Worm (Caenorhabditis elegans): Measurements from ENCODE around the gene eif-3.B.
A peak's percentile ranks its signal among the peaks of the same experiment; 100 is the strongest.

eif-3.B gene

ce11 chrII:14790751-14791150, 4.5 kb upstream of the eif-3.B start, which contains the start of gene Y54E2A.10:
Gene Y54E2A.10 (plus strand): TSS chrII:14791051.
- no peak for TF ChIP-seq unc-30 (tag; optimal IDR thresholded peaks at IDR 0.05)
- TF ChIP-seq aha-1 (tag; optimal IDR thresholded peaks at IDR 0.05): no peak
- no peak for TF ChIP-seq ceh-90 (tag; optimal IDR thresholded peaks at IDR 0.05)
- no peak for TF ChIP-seq lin-14 (GFP tag; optimal IDR thresholded peaks at IDR 0.05)
- TF ChIP-seq sox-4 (tag; optimal IDR thresholded peaks at IDR 0.05): no peak
- TF ChIP-seq fkh-8 (tag; optimal IDR thresholded peaks at IDR 0.05): no peak
- no peak for TF ChIP-seq ets-5 (GFP tag; IDR thresholded peaks at IDR 0.05)
- no peak for TF ChIP-seq mef-2 (tag; optimal IDR thresholded peaks at IDR 0.05)
- no peak for TF ChIP-seq mep-1 (tag; optimal IDR thresholded peaks at IDR 0.05)
- no peak for TF ChIP-seq elt-2 (tag; optimal IDR thresholded peaks at IDR 0.05)
- no peak for TF ChIP-seq nhr-84 (tag; optimal IDR thresholded peaks at IDR 0.05)
- TF ChIP-seq egl-27 (tag; optimal IDR thresholded peaks at IDR 0.05): no peak
- no peak for TF ChIP-seq hlh-17 (GFP tag; optimal IDR thresholded peaks at IDR 0.05; ENCODE audit: borderline replicate concordance)
- TF ChIP-seq vab-15 (tag; optimal IDR thresholded peaks at IDR 0.05): no peak
- TF ChIP-seq grh-1 (GFP tag; IDR thresholded peaks at IDR 0.05): no peak

DNA sequence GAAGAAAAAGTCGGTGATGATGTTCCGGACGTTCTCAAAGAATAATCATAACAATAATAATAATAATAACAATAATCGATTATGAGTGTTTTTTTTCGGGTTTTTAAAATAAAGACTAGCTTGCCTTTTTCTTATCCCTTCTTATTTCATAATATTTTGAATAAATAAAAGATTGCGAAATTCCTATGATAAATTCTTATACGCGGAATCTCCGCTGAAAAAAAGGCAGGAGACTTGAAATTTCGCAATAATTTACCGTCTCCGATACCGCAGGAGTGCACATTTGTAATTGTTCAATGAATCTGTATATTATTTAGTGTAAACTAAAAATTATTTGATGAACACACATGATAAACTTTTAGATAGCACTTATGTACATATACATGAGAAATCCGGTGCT, 2.7 kb upstream of the eif-3.B start:
- TF ChIP-seq aha-1 (tag; optimal IDR thresholded peaks at IDR 0.05) (no peak), isw-1 (GFP tag; IDR thresholded peaks at IDR 0.05) (no peak), swsn-7 (tag; optimal IDR thresholded peaks at IDR 0.05) (no peak), nhr-20 (tag; optimal IDR thresholded peaks at IDR 0.05) (no peak), efl-3 (GFP tag; optimal IDR thresholded peaks at IDR 0.05) (no peak), mdl-1 (tag; optimal IDR thresholded peaks at IDR 0.05) (no peak), unc-86 (tag; optimal IDR thresholded peaks at IDR 0.05) (no peak), fkh-10 (GFP tag; optimal IDR thresholded peaks at IDR 0.05) (no peak), unc-130 (tag; optimal IDR thresholded peaks at IDR 0.05) (no peak), pag-3 (tag; optimal IDR thresholded peaks at IDR 0.05; ENCODE audit: borderline replicate concordance, insufficient read depth) (no peak), unc-62 (GFP tag; optimal IDR thresholded peaks at IDR 0.05) (no peak), pqm-1 (tag; optimal IDR thresholded peaks at IDR 0.05) (no peak), hlh-17 (GFP tag; optimal IDR thresholded peaks at IDR 0.05; ENCODE audit: borderline replicate concordance) (no peak), zag-1 (tag; optimal IDR thresholded peaks at IDR 0.05) (no peak), fos-1 (tag; optimal IDR thresholded peaks at IDR 0.05) (no peak)

DNA sequence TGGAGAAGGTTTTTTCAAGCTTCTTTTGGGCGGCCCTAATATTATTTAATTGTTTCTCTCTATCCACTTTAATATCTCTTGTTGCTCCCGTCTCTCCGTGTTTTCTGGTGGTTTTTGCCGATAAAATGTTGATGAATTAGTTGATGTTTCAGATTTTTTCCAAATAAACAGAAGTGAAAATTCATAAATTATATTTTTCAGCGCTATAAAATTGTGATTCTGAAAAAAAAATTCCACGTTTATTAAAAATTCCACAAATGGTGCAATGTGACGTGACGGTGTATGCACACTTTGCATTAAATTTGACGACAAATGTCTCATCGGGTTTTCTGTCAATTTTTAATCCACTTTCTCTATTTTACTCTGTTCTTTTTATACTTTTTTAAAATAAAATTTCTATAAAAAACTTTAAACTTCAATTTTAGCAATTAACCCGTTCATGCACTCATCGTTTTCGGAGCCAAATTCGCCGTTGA, 2.9 kb downstream of the eif-3.B start, which contains the start of gene tbc-20:
Gene tbc-20 (plus strand): TSS at position 426 of the 476 bp plus-strand sequence.
- TF ChIP-seq dpl-1 (GFP tag; optimal IDR thresholded peaks at IDR 0.05): peak; percentile 41 to 58 (median 46)
- no peak for TF ChIP-seq sox-4 (tag; optimal IDR thresholded peaks at IDR 0.05)
- peak; percentile 8 for TF ChIP-seq ama-1 (optimal IDR thresholded peaks at IDR 0.05)
- TF ChIP-seq ceh-90 (tag; optimal IDR thresholded peaks at IDR 0.05): peak; percentile 13
- peak; percentile 10 for TF ChIP-seq nhr-20 (tag; optimal IDR thresholded peaks at IDR 0.05)
- peak; percentile 56 for TF ChIP-seq mep-1 (tag; optimal IDR thresholded peaks at IDR 0.05)
- TF ChIP-seq fos-1 (tag; optimal IDR thresholded peaks at IDR 0.05): no peak
- peak; percentile 14 for TF ChIP-seq blmp-1 (tag; optimal IDR thresholded peaks at IDR 0.05)
- peak; percentile 25 to 46 for TF ChIP-seq lsy-2 (tag; optimal IDR thresholded peaks at IDR 0.05)
- TF ChIP-seq snpc-4 (tag; optimal IDR thresholded peaks at IDR 0.05): peak; percentile 48
- peak; percentile 86 for TF ChIP-seq F16B12.6 (tag; optimal IDR thresholded peaks at IDR 0.05)
- peak; percentile 22 for TF ChIP-seq lir-3 (tag; optimal IDR thresholded peaks at IDR 0.05; ENCODE audit: poor library complexity)
- no peak for TF ChIP-seq jun-1 (tag; optimal IDR thresholded peaks at IDR 0.05)
- no peak for TF ChIP-seq nhr-11 (tag; optimal IDR thresholded peaks at IDR 0.05)
- TF ChIP-seq aly-2 (tag; optimal IDR thresholded peaks at IDR 0.05): peak; percentile 57
- no peak for TF ChIP-seq fkh-8 (tag; optimal IDR thresholded peaks at IDR 0.05)
- peak; percentile 18 for TF ChIP-seq nhr-47 (tag; optimal IDR thresholded peaks at IDR 0.05)
- TF ChIP-seq efl-1 (optimal IDR thresholded peaks at IDR 0.05): peak; percentile 20 to 57
- peak; percentile 62 to 95 for TF ChIP-seq efl-1 (GFP tag; optimal IDR thresholded peaks at IDR 0.05 in 1 of 2)
- TF ChIP-seq nhr-77 (tag; optimal IDR thresholded peaks at IDR 0.05): peak; percentile 14
- TF ChIP-seq ceh-82 (tag; optimal IDR thresholded peaks at IDR 0.05): peak in 1 of 3 experiments; percentile 5
- TF ChIP-seq C16A3.4 (tag; optimal IDR thresholded peaks at IDR 0.05): peak; percentile 19
- no peak for TF ChIP-seq lin-15B (tag; optimal IDR thresholded peaks at IDR 0.05)
- no peak for TF ChIP-seq vab-15 (tag; optimal IDR thresholded peaks at IDR 0.05)
- peak; percentile 11 to 53 for TF ChIP-seq lin-35 (GFP tag; optimal IDR thresholded peaks at IDR 0.05)
- TF ChIP-seq nhr-71 (tag; optimal IDR thresholded peaks at IDR 0.05): peak; percentile 44
- no peak for TF ChIP-seq unc-62 (GFP tag; optimal IDR thresholded peaks at IDR 0.05)
- peak; percentile 42 for TF ChIP-seq snu-23 (GFP tag; optimal IDR thresholded peaks at IDR 0.05)
- peak; percentile 4 for TF ChIP-seq dsc-1 (tag; optimal IDR thresholded peaks at IDR 0.05)
